Fruit fly (Drosophila melanogaster): ENCODE measurements around the gene CG5447.

CG5447 gene

DNA sequence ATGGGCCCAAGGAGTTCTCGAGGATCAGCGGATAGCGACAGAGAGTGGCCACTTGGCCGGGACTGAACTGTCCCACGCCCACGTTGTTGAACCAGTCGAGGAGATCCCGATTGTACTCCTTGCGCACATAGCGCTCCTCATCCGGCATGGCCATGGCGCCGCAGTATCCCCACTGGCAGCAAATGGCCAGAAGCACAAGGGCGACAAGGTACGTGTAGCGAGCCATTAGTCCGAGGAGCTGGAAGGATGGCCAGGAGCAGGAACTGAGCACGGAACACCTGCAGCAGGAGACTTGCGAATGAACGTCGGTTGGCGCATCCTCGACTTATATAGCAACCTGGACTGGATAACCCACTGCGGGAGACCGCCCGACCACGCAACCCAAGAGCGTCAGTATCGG lies 3.5 kb downstream of the CG5447 start, which contains the start of gene Pdf:
Pdf (minus strand) TSS at position 304 of the 400 bp plus-strand sequence.
- TF ChIP-seq Mio (GFP tag; optimal IDR thresholded peaks at IDR 0.05) (no peak), Hnf4 (GFP tag; optimal IDR thresholded peaks at IDR 0.05) (no peak), Abd-B (GFP tag; optimal IDR thresholded peaks at IDR 0.05) (no peak), dmrt93B (GFP tag; optimal IDR thresholded peaks at IDR 0.05) (no peak), ey (GFP tag; optimal IDR thresholded peaks at IDR 0.05) (no peak), CrebA (GFP tag; optimal IDR thresholded peaks at IDR 0.05; ENCODE audit: borderline replicate concordance) (no peak), Dfd (GFP tag; optimal IDR thresholded peaks at IDR 0.05) (no peak), foxo (GFP tag; optimal IDR thresholded peaks at IDR 0.05) (no peak), Myc (optimal IDR thresholded peaks at IDR 0.05) (no peak), h (GFP tag; optimal IDR thresholded peaks at IDR 0.05) (no peak), dsf (GFP tag; optimal IDR thresholded peaks at IDR 0.05; ENCODE audit: borderline replicate concordance) (no peak), HLH106 (tag; optimal IDR thresholded peaks at IDR 0.05) (no peak), Hr78 (GFP tag; optimal IDR thresholded peaks at IDR 0.05) (no peak), Dif (GFP tag; optimal IDR thresholded peaks at IDR 0.05; ENCODE audit: partially characterized antibody) (no peak), Jra (GFP tag; optimal IDR thresholded peaks at IDR 0.05) (no peak)

DNA sequence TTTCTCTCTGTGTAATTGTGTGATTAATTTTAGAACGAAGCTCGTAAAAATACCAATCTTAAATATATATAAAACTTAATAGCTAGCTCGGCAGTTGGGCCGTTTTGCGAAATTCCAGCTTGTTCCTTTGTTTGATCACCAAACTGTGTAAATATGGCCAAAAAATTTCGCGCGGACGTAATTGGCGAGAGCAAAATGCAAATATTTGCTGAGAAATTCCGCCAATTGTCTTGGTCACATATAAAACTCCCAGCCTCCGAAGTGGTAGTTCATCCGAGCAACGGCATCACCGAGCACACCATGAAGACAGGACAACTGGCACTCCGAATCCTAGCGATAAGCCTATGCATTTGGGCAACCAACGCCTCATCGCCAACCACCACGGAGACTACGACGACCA lies 4.2 kb downstream of the CG5447 start, which contains the start of gene CG14237:
CG14237 (plus strand) TSS at position 301 of the 400 bp plus-strand sequence.
- TF ChIP-seq lola (GFP tag; optimal IDR thresholded peaks at IDR 0.05) (no peak), dl (GFP tag; optimal IDR thresholded peaks at IDR 0.05; ENCODE audit: insufficient read depth in 1 of 2, partially characterized antibody in 2 of 2) (no peak), tai (GFP tag; optimal IDR thresholded peaks at IDR 0.05) (no peak), Jra (GFP tag; optimal IDR thresholded peaks at IDR 0.05) (no peak), br (GFP tag; optimal IDR thresholded peaks at IDR 0.05) (no peak), Hr78 (GFP tag; optimal IDR thresholded peaks at IDR 0.05) (no peak), jim (GFP tag; optimal IDR thresholded peaks at IDR 0.05) (no peak), Sp1 (GFP tag; optimal IDR thresholded peaks at IDR 0.05) (no peak)

DNA sequence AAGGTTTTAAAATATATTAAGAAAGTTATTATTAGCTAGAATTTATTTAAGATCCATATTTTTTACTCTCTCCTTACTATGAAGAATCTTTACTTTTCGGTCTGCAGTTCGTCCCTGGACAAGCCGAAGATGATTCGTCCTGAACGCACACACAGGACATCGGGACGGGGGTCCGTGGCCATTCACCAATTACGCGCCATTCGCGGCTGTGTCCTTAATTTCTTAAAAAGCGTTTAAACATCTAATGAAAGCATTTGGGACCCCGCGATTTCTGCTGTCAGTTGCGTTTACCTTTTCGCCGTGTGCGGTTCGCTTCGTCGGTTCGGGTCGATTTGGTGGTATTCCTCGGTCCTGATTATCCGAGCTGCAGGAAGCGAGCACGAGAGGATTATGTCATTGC lies 5.6 kb downstream of the CG5447 start, which contains the start of gene CG14238:
CG14238 (plus strand) TSS at position 301 of the 400 bp plus-strand sequence.
- no peak for TF ChIP-seq lola (GFP tag; optimal IDR thresholded peaks at IDR 0.05)
- no peak for TF ChIP-seq dl (GFP tag; optimal IDR thresholded peaks at IDR 0.05; ENCODE audit: insufficient read depth in 1 of 2, partially characterized antibody in 2 of 2)

DNA sequence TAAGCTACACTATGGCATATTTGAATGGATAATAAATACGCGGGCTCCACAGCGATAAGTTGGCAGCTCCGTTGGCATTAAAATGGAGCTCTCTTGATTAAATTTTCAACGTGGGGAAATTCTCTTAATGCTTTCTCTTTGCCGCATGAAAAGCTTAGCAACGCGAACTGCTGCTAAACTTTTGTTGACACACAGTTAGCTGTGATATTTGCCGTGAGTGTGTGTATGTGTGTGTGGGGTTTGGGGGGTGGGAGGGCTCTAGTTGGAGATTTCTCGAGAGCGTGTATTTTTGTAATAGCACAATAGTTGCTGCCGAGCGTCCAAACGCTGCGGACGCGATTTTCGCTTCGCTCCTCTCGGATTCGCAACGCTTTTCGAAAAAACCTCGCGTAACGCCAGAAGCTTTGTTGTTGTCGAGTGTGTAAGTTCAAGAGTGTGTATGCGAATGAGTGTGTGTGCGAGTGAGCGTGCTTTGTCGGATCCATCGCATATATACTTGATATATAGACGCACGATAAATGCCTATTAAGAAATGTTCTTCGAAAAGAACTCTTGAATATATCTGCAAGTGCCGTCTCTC lies 9.0 kb downstream of the CG5447 start, which contains the start of gene CG5455:
CG5455 (plus strand) TSS at position 302 of the 580 bp plus-strand sequence.
- TF ChIP-seq Rel (GFP tag; optimal IDR thresholded peaks at IDR 0.05), result no peak
- no peak for TF ChIP-seq Rel (tag; optimal IDR thresholded peaks at IDR 0.05)
- TF ChIP-seq fru (GFP tag; optimal IDR thresholded peaks at IDR 0.05), result peak; percentile 24
- TF ChIP-seq Jra (GFP tag; optimal IDR thresholded peaks at IDR 0.05), result peak; percentile 26
- peak; percentile 1 for TF ChIP-seq Dif (GFP tag; optimal IDR thresholded peaks at IDR 0.05; ENCODE audit: partially characterized antibody)
- no peak for TF ChIP-seq CG32264 (GFP tag; optimal IDR thresholded peaks at IDR 0.05)
- no peak for TF ChIP-seq CrebA (GFP tag; optimal IDR thresholded peaks at IDR 0.05; ENCODE audit: borderline replicate concordance)
- peak; percentile 28 for TF ChIP-seq OdsH (GFP tag; optimal IDR thresholded peaks at IDR 0.05)
- peak; percentile 33 for TF ChIP-seq br (GFP tag; optimal IDR thresholded peaks at IDR 0.05)
- peak; percentile 67 for TF ChIP-seq h (GFP tag; optimal IDR thresholded peaks at IDR 0.05)
- TF ChIP-seq rgr (GFP tag; optimal IDR thresholded peaks at IDR 0.05), result peak; percentile 50

DNA sequence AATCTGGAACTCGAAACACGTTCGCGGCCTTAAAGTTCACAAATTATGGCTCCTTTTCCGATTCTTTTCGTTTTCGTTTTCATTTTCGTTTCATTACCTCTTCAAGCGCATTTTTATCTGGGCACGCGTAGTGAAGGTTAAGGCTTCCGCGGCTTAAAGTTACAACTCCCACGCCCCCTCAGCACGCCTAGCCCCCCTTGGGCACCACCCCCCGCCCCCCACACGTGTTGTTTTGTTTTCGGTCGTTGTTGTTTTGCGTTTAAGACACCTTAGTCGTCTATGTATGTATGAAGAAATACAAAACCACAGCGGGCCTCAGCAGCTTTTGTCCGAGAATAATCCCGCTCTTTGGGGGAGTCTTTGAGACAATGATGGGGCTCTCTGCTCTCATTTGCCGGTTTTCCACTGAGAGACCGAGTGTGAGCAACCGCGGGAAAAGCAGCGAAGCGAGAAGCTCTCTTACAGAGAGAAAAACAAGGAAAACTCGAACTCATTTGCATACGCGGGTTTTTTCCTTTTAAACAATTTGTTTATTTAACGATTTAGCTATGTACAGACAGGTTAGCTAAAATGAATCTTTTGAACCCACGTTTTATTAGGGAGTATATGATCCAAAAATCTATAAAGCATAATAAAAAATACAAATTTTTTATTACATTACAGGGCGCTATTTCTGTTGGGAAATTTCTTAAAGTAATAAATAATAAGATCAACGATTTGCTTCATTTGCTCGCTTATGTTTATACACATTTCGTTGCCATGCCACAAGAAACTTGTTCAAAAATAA lies 10.0 kb downstream of the CG5447 start:
- TF ChIP-seq usp (GFP tag; optimal IDR thresholded peaks at IDR 0.05), result no peak
- TF ChIP-seq woc (GFP tag; optimal IDR thresholded peaks at IDR 0.05), result no peak
- TF ChIP-seq Dif (GFP tag; optimal IDR thresholded peaks at IDR 0.05; ENCODE audit: partially characterized antibody), result no peak
- no peak for TF ChIP-seq br (GFP tag; optimal IDR thresholded peaks at IDR 0.05)
- no peak for TF ChIP-seq Sp1 (GFP tag; optimal IDR thresholded peaks at IDR 0.05)
- no peak for TF ChIP-seq pan (optimal IDR thresholded peaks at IDR 0.05)
- no peak for TF ChIP-seq Dfd (GFP tag; optimal IDR thresholded peaks at IDR 0.05)
- no peak for TF ChIP-seq h (GFP tag; optimal IDR thresholded peaks at IDR 0.05)
- TF ChIP-seq sage (GFP tag; optimal IDR thresholded peaks at IDR 0.05), result no peak
- TF ChIP-seq Mio (GFP tag; optimal IDR thresholded peaks at IDR 0.05), result no peak
- no peak for TF ChIP-seq Rel (GFP tag; optimal IDR thresholded peaks at IDR 0.05)
- no peak for TF ChIP-seq Rel (tag; optimal IDR thresholded peaks at IDR 0.05)
- TF ChIP-seq lola (GFP tag; optimal IDR thresholded peaks at IDR 0.05), result no peak
- TF ChIP-seq psq (GFP tag; optimal IDR thresholded peaks at IDR 0.05), result no peak
- TF ChIP-seq sv (GFP tag; optimal IDR thresholded peaks at IDR 0.05), result no peak
- no peak for TF ChIP-seq brk (GFP tag; optimal IDR thresholded peaks at IDR 0.05)
- no peak for TF ChIP-seq CG32264 (GFP tag; optimal IDR thresholded peaks at IDR 0.05)
- no peak for TF ChIP-seq jim (GFP tag; optimal IDR thresholded peaks at IDR 0.05)
